Fruit fly (Drosophila melanogaster) whole organism, embryonic: ENCODE data around the gene tup.
A peak's percentile ranks its signal among the peaks of the same experiment; 100 is the strongest.

ENCODE experiments used
- BtbVII ChIP-seq: fragments of 200-800 bp; sonication (Bioruptor generic); optimal IDR thresholded peaks from 3 replicates; lab custom pipeline; 2017; ENCODE audit warnings: missing biosample characterization, mild to moderate bottlenecking, missing genetic modification characterization
- CG10147 ChIP-seq: fragments of 200-800 bp; sonication (Bioruptor generic); optimal IDR thresholded peaks from 2 replicates; lab custom pipeline; 2019; ENCODE audit warnings: missing biosample characterization, mild to moderate bottlenecking, missing genetic modification characterization, moderate library complexity
- CG10565 ChIP-seq: fragments of 200-800 bp; sonication (Bioruptor generic); optimal IDR thresholded peaks from 3 replicates; lab custom pipeline; 2016; ENCODE audit warnings: missing biosample characterization, mild to moderate bottlenecking, missing genetic modification characterization
- CG12299 ChIP-seq: fragments of 200-800 bp; sonication (Bioruptor generic); optimal IDR thresholded peaks from 2 replicates; lab custom pipeline; 2018; ENCODE audit warnings: missing biosample characterization, mild to moderate bottlenecking, missing genetic modification characterization
- CG13894 ChIP-seq: fragments of 200-800 bp; sonication (Bioruptor generic); optimal IDR thresholded peaks from 3 replicates; lab custom pipeline; 2018; ENCODE audit warnings: missing biosample characterization, mild to moderate bottlenecking, missing genetic modification characterization, moderate library complexity
- CG14014 ChIP-seq: fragments of 200-800 bp; sonication (Bioruptor generic); IDR thresholded peaks from 2 replicates; pipeline ENCODE4 v1.3.6; 2022; ENCODE audit warnings: missing biosample characterization, missing genetic modification characterization
- CG15696 ChIP-seq: fragments of 200-800 bp; sonication (Bioruptor generic); optimal IDR thresholded peaks from 2 replicates; lab custom pipeline; 2019; ENCODE audit warnings: missing biosample characterization, mild to moderate bottlenecking, missing genetic modification characterization, moderate library complexity
- CG17328 ChIP-seq: fragments of 200-800 bp; sonication (Bioruptor generic); IDR thresholded peaks from 2 replicates; pipeline ENCODE4 v1.3.6; 2022; ENCODE audit warnings: missing biosample characterization, missing genetic modification characterization
- CG17385 ChIP-seq: fragments of 200-800 bp; sonication (Bioruptor generic); optimal IDR thresholded peaks from 3 replicates; lab custom pipeline; 2018; ENCODE audit warnings: missing biosample characterization, mild to moderate bottlenecking, missing genetic modification characterization
- CG17802 ChIP-seq: fragments of 200-800 bp; sonication (Bioruptor generic); optimal IDR thresholded peaks from 2 replicates; lab custom pipeline; 2018; ENCODE audit warnings: missing biosample characterization, mild to moderate bottlenecking, missing genetic modification characterization, moderate library complexity
- CG17912 ChIP-seq: fragments of 200-800 bp; sonication (Bioruptor generic); optimal IDR thresholded peaks from 2 replicates; lab custom pipeline; 2018; ENCODE audit warnings: missing biosample characterization, mild to moderate bottlenecking, missing genetic modification characterization
- CG2129 ChIP-seq: fragments of 200-800 bp; sonication (Bioruptor generic); IDR thresholded peaks from 2 replicates; pipeline ENCODE4 v1.3.6; 2022; ENCODE audit warnings: missing biosample characterization, missing genetic modification characterization; ENCODE audit not compliant: partially characterized antibody
- CG2889 ChIP-seq: fragments of 200-800 bp; sonication (Bioruptor generic); IDR thresholded peaks from 3 replicates; pipeline ENCODE4 v1.3.6; 2022; ENCODE audit warnings: missing biosample characterization, missing genetic modification characterization
- CG3163 ChIP-seq: fragments of 200-800 bp; sonication (Bioruptor generic); optimal IDR thresholded peaks from 3 replicates; lab custom pipeline; 2016; ENCODE audit warnings: missing biosample characterization, missing genetic modification characterization
- CG33213 ChIP-seq: fragments of 200-800 bp; sonication (Bioruptor generic); optimal IDR thresholded peaks from 3 replicates; lab custom pipeline; 2016; ENCODE audit warnings: missing biosample characterization, missing genetic modification characterization
- CG6765 ChIP-seq: fragments of 200-800 bp; sonication (Bioruptor generic); optimal IDR thresholded peaks from 3 replicates; lab custom pipeline; 2017; ENCODE audit warnings: missing biosample characterization, mild to moderate bottlenecking, missing genetic modification characterization
- CG7839 ChIP-seq: fragments of 200-800 bp; sonication (Bioruptor generic); optimal IDR thresholded peaks from 3 replicates; lab custom pipeline; 2018; ENCODE audit warnings: missing biosample characterization, mild to moderate bottlenecking, missing genetic modification characterization, moderate library complexity
- CG9817 ChIP-seq: fragments of 200-800 bp; sonication (Bioruptor generic); optimal IDR thresholded peaks from 2 replicates; lab custom pipeline; 2018; ENCODE audit warnings: missing biosample characterization, mild to moderate bottlenecking, missing genetic modification characterization, moderate library complexity
- Camta ChIP-seq: fragments of 200-800 bp; sonication (Bioruptor generic); optimal IDR thresholded peaks from 2 replicates; lab custom pipeline; 2016; ENCODE audit warnings: missing biosample characterization, missing genetic modification characterization
- CrebB ChIP-seq: fragments of 200-800 bp; sonication (Bioruptor generic); optimal IDR thresholded peaks from 3 replicates; lab custom pipeline; 2018; ENCODE audit warnings: missing biosample characterization, mild to moderate bottlenecking, missing genetic modification characterization
- D ChIP-seq, 2 experiments: fragments of 200-800 bp in 1 of 2; fragments of >200 bp in 1 of 2; sonication (Bioruptor generic) in 1 of 2; optimal IDR thresholded peaks; 2 replicates in 1 of 2; 3 replicates in 1 of 2; lab custom pipeline; 2017; ENCODE audit warnings: mild to moderate bottlenecking in 1 of 2, missing biosample characterization in 1 of 2, missing genetic modification characterization in 1 of 2, missing genetic modification reagents in 1 of 2
- GATAe ChIP-seq: fragments of 200-800 bp; sonication (Bioruptor generic); conservative IDR thresholded peaks from 2 replicates; pipeline ENCODE4 v1.3.6; 2022; ENCODE audit warnings: missing biosample characterization, missing genetic modification characterization
- HHEX ChIP-seq: fragments of 200-800 bp; sonication (Bioruptor generic); optimal IDR thresholded peaks from 3 replicates; lab custom pipeline; 2017; ENCODE audit warnings: missing biosample characterization, mild to moderate bottlenecking, missing genetic modification characterization, missing genetic modification reagents
- NFAT ChIP-seq: fragments of 200-800 bp; sonication (Bioruptor generic); IDR thresholded peaks from 2 replicates; pipeline ENCODE4 v1.3.6; 2022; ENCODE audit warnings: missing biosample characterization, missing genetic modification characterization
- PHDP ChIP-seq: fragments of 200-800 bp; sonication (Bioruptor generic); optimal IDR thresholded peaks from 3 replicates; lab custom pipeline; 2018; ENCODE audit warnings: missing biosample characterization, mild to moderate bottlenecking, missing genetic modification characterization, moderate library complexity
- Ravus ChIP-seq: fragments of 200-800 bp; sonication (Bioruptor generic); IDR thresholded peaks from 2 replicates; pipeline ENCODE4 v1.3.6; 2022; ENCODE audit warnings: missing biosample characterization, missing genetic modification characterization
- Side ChIP-seq: fragments of 200-800 bp; sonication (Bioruptor generic); optimal IDR thresholded peaks from 2 replicates; lab custom pipeline; 2016; ENCODE audit warnings: missing biosample characterization, missing genetic modification characterization
- Sry-δ ChIP-seq: fragments of 200-800 bp; sonication (Bioruptor generic); optimal IDR thresholded peaks from 2 replicates; lab custom pipeline; 2016; ENCODE audit warnings: missing biosample characterization, missing genetic modification characterization
- YL-1 ChIP-seq: fragments of 200-800 bp; sonication (Bioruptor generic); optimal IDR thresholded peaks from 3 replicates; lab custom pipeline; 2017; ENCODE audit warnings: missing biosample characterization, mild to moderate bottlenecking, missing genetic modification characterization
- ap ChIP-seq: fragments of 200-800 bp; sonication (Bioruptor generic); IDR thresholded peaks from 2 replicates; pipeline ENCODE4 v1.3.6; 2022; ENCODE audit warnings: missing biosample characterization, missing genetic modification characterization
- ara ChIP-seq: fragments of 200-800 bp; sonication (Bioruptor generic); IDR thresholded peaks from 2 replicates; pipeline ENCODE4 v1.3.6; 2022; ENCODE audit warnings: missing biosample characterization, missing genetic modification characterization
- ash1 ChIP-seq: fragments of 200-800 bp; sonication (Bioruptor generic); optimal IDR thresholded peaks from 2 replicates; lab custom pipeline; 2018; ENCODE audit warnings: missing biosample characterization, mild to moderate bottlenecking, missing genetic modification characterization
- bcd ChIP-seq: fragments of 200-800 bp; sonication (Bioruptor generic); optimal IDR thresholded peaks from 2 replicates; lab custom pipeline; 2017; ENCODE audit warnings: missing biosample characterization, mild to moderate bottlenecking, missing genetic modification characterization
- chinmo ChIP-seq: fragments of 200-800 bp; sonication (Bioruptor generic); IDR thresholded peaks from 4 replicates; pipeline ENCODE4 v1.3.6; 2022; ENCODE audit warnings: missing biosample characterization, missing genetic modification characterization; ENCODE audit not compliant: partially characterized antibody
- croc ChIP-seq: fragments of 200-800 bp; sonication (Bioruptor generic); conservative IDR thresholded peaks from 3 replicates; pipeline ENCODE4 v1.3.6; 2022; ENCODE audit warnings: missing biosample characterization, missing genetic modification characterization
- dati ChIP-seq: fragments of 200-800 bp; sonication (Bioruptor generic); IDR thresholded peaks from 2 replicates; pipeline ENCODE4 v1.3.6; 2022; ENCODE audit warnings: missing biosample characterization, missing genetic modification characterization
- gcm ChIP-seq: fragments of 200-800 bp; sonication (Bioruptor generic); optimal IDR thresholded peaks from 2 replicates; lab custom pipeline; 2019; ENCODE audit warnings: missing biosample characterization, mild to moderate bottlenecking, missing genetic modification characterization, moderate library complexity
- gfzf ChIP-seq: fragments of 200-800 bp; sonication (Bioruptor generic); optimal IDR thresholded peaks from 2 replicates; lab custom pipeline; 2016; ENCODE audit warnings: missing biosample characterization, mild to moderate bottlenecking, missing genetic modification characterization, moderate library complexity
- gt ChIP-seq: fragments of 200-800 bp; sonication (Bioruptor generic); IDR thresholded peaks from 2 replicates; pipeline ENCODE4 v1.3.6; 2022; ENCODE audit warnings: missing biosample characterization, missing genetic modification characterization
- lola ChIP-seq, 3 experiments: fragments of >200 bp in 2 of 3; fragments of 200-800 bp in 1 of 3; sonication (Bioruptor generic) in 1 of 3; optimal IDR thresholded peaks; 2 replicates each; lab custom pipeline; 2017 to 2019; ENCODE audit warnings: missing biosample characterization in 3 of 3, missing genetic modification characterization in 3 of 3, mild to moderate bottlenecking in 1 of 3, moderate library complexity in 1 of 3
- mirr ChIP-seq: fragments of 200-800 bp; sonication (Bioruptor generic); optimal IDR thresholded peaks from 3 replicates; lab custom pipeline; 2018; ENCODE audit warnings: missing biosample characterization, mild to moderate bottlenecking, missing genetic modification characterization
- nerfin-1 ChIP-seq: fragments of 200-800 bp; sonication (Bioruptor generic); optimal IDR thresholded peaks from 3 replicates; lab custom pipeline; 2019; ENCODE audit warnings: missing biosample characterization, mild to moderate bottlenecking, missing genetic modification characterization, moderate library complexity
- nmo ChIP-seq: fragments of 200-800 bp; sonication (Bioruptor generic); optimal IDR thresholded peaks from 2 replicates; lab custom pipeline; 2018; ENCODE audit warnings: missing biosample characterization, mild to moderate bottlenecking, missing genetic modification characterization, moderate library complexity
- pnt ChIP-seq: fragments of 200-800 bp; sonication (Bioruptor generic); optimal IDR thresholded peaks from 3 replicates; lab custom pipeline; 2016; ENCODE audit warnings: missing biosample characterization, missing genetic modification characterization
- sc ChIP-seq, 3 experiments: fragments of >200 bp in 2 of 3; fragments of 200-800 bp in 1 of 3; sonication (Bioruptor generic) in 1 of 3; optimal IDR thresholded peaks; 2 replicates in 2 of 3; 3 replicates in 1 of 3; lab custom pipeline; 2017; ENCODE audit warnings: mild to moderate bottlenecking in 1 of 3, missing biosample characterization in 1 of 3, missing genetic modification characterization in 1 of 3, missing genetic modification reagents in 1 of 3
- slbo ChIP-seq: fragments of 200-800 bp; sonication (Bioruptor generic); IDR thresholded peaks from 2 replicates; pipeline ENCODE4 v1.3.6; 2022; ENCODE audit warnings: missing biosample characterization, missing genetic modification characterization
- stwl ChIP-seq: fragments of 200-800 bp; sonication (Bioruptor generic); optimal IDR thresholded peaks from 3 replicates; lab custom pipeline; 2018; ENCODE audit warnings: missing biosample characterization, mild to moderate bottlenecking, missing genetic modification characterization, moderate library complexity

Gene tup

dm6 chr2L:18839143-18839872 is 41.8 kb downstream of the tup start, which contains the start of gene CG10600:
CG10600 (minus strand) TSS chr2L:18839679.
- TF ChIP-seq ap = no peak
- TF ChIP-seq CG6765 (GFP tag; lab: Kevin White, UChicago) = no peak
- peak; percentile 83 for TF ChIP-seq CG13894
- peak; percentile 82 for TF ChIP-seq bcd
- peak; percentile 98 for TF ChIP-seq YL-1 (GFP tag; lab: Kevin White, UChicago)
- TF ChIP-seq Side = peak; percentile 90
- TF ChIP-seq lola (GFP tag; optimal IDR thresholded peaks at IDR 0.05; lab: Kevin White, UChicago) = peak in 1 of 3 experiments; percentile 32
- peak; percentile 47 for TF ChIP-seq ara
- TF ChIP-seq GATAe (GFP tag; lab: Robert Waterston, UW) = no peak
- peak; percentile 98 for TF ChIP-seq CG33213 (GFP tag; lab: Kevin White, UChicago)
- TF ChIP-seq mirr (GFP tag; lab: Kevin White, UChicago) = peak; percentile 69
- TF ChIP-seq CG17912 (GFP tag; lab: Kevin White, UChicago) = peak; percentile 83
- peak; percentile 73 for TF ChIP-seq pnt (GFP tag; lab: Kevin White, UChicago)
- peak; percentile 80 for TF ChIP-seq CG3163 (GFP tag; lab: Kevin White, UChicago)
- peak; percentile 46; the same call in 1 of the 2 replicates for TF ChIP-seq dati
- peak; percentile 88 for TF ChIP-seq NFAT
- peak; percentile 55 for TF ChIP-seq CG14014 (GFP tag; lab: Robert Waterston, UW)
- peak; percentile 72 for TF ChIP-seq CG9817
- peak; percentile 83 for TF ChIP-seq Sry-δ (GFP tag; lab: Kevin White, UChicago)
- TF ChIP-seq CG2889 (GFP tag; lab: Robert Waterston, UW) = peak; percentile 39; the same call in 1 of the 3 replicates
- TF ChIP-seq ash1 (GFP tag; lab: Kevin White, UChicago) = peak; percentile 30
- peak; percentile 95 for TF ChIP-seq stwl (tag; lab: Kevin White, UChicago)
- TF ChIP-seq CG7839 (tag; lab: Kevin White, UChicago) = peak; percentile 76
- peak; percentile 64 for TF ChIP-seq CrebB
- TF ChIP-seq gt = peak; percentile 47; the same call in 1 of the 2 replicates
- peak; percentile 90 for TF ChIP-seq slbo (GFP tag; lab: Robert Waterston, UW)
- TF ChIP-seq HHEX (GFP tag; lab: Kevin White, UChicago) = peak; percentile 77
- peak; percentile 68 for TF ChIP-seq CG17328 (GFP tag; lab: Robert Waterston, UW)
- TF ChIP-seq sc (optimal IDR thresholded peaks at IDR 0.05; lab: Kevin White, UChicago) = no peak
- TF ChIP-seq sc (GFP tag; optimal IDR thresholded peaks at IDR 0.05; lab: Kevin White, UChicago) = peak; percentile 28
- TF ChIP-seq nmo (GFP tag; lab: Kevin White, UChicago) = peak; percentile 62
- peak; percentile 93 for TF ChIP-seq chinmo
- peak; percentile 79 for TF ChIP-seq BtbVII (GFP tag; lab: Kevin White, UChicago)
- peak; percentile 29 for TF ChIP-seq gcm
- TF ChIP-seq D (optimal IDR thresholded peaks at IDR 0.05; lab: Kevin White, UChicago) = no peak
- peak; percentile 58 for TF ChIP-seq D (GFP tag; optimal IDR thresholded peaks at IDR 0.05; lab: Kevin White, UChicago)
- peak; percentile 65 for TF ChIP-seq CG12299
- peak; percentile 68 for TF ChIP-seq CG17385 (GFP tag; lab: Kevin White, UChicago)
- TF ChIP-seq CG10565 (GFP tag; lab: Kevin White, UChicago) = no peak
- peak; percentile 44 for TF ChIP-seq gfzf (GFP tag; lab: Kevin White, UChicago)
- peak; percentile 43 for TF ChIP-seq CG10147 (GFP tag; lab: Kevin White, UChicago)
- TF ChIP-seq nerfin-1 (tag; lab: Kevin White, UChicago) = peak; percentile 64
- peak; percentile 54 for TF ChIP-seq CG2129 (GFP tag; lab: Robert Waterston, UW)
- no peak for TF ChIP-seq croc (GFP tag; lab: Robert Waterston, UW)
- peak; percentile 63 for TF ChIP-seq CG17802 (tag; lab: Kevin White, UChicago)
- peak; percentile 71 for TF ChIP-seq CG15696 (tag; lab: Kevin White, UChicago)
- peak; percentile 85 for TF ChIP-seq Camta (GFP tag; lab: Kevin White, UChicago)
- no peak for TF ChIP-seq Ravus (GFP tag; lab: Robert Waterston, UW)
- peak; percentile 63 for TF ChIP-seq PHDP (tag; lab: Kevin White, UChicago)
